Worm (Caenorhabditis elegans): ENCODE results near the gene ccch-3.
A peak's percentile ranks its signal among the peaks of the same experiment; 100 is the strongest.

The ccch-3 gene

ce11 chrV:12635218-12635617 lies 24.3 kb downstream of the ccch-3 start (continued):
- no peak for TF ChIP-seq nhr-77 (tag; optimal IDR thresholded peaks at IDR 0.05)
- no peak for TF ChIP-seq lin-39 (tag; optimal IDR thresholded peaks at IDR 0.05)
- peak; percentile 58 for TF ChIP-seq lin-13 (GFP tag; optimal IDR thresholded peaks at IDR 0.05)
- no peak for TF ChIP-seq efl-3 (GFP tag; optimal IDR thresholded peaks at IDR 0.05)
- no peak for TF ChIP-seq sup-37 (GFP tag; optimal IDR thresholded peaks at IDR 0.05)
- peak; percentile 31 to 51 (median 49) for TF ChIP-seq dpl-1 (GFP tag; optimal IDR thresholded peaks at IDR 0.05)
- no peak for TF ChIP-seq unc-86 (tag; optimal IDR thresholded peaks at IDR 0.05)
- peak; percentile 7 to 84 for TF ChIP-seq lin-35 (GFP tag; optimal IDR thresholded peaks at IDR 0.05)
- TF ChIP-seq mdl-1 (tag; optimal IDR thresholded peaks at IDR 0.05) = peak in 1 of 2 experiments; percentile 91
- peak; percentile 70 for TF ChIP-seq blmp-1 (tag; optimal IDR thresholded peaks at IDR 0.05)
- TF ChIP-seq ama-1 (optimal IDR thresholded peaks at IDR 0.05) = no peak
- TF ChIP-seq aly-2 (tag; optimal IDR thresholded peaks at IDR 0.05) = no peak
- no peak for TF ChIP-seq nhr-12 (tag; optimal IDR thresholded peaks at IDR 0.05)
- no peak for TF ChIP-seq ceh-88 (GFP tag; IDR thresholded peaks at IDR 0.05)
- no peak for TF ChIP-seq F16B12.6 (tag; optimal IDR thresholded peaks at IDR 0.05)
- TF ChIP-seq elt-3 (tag; optimal IDR thresholded peaks at IDR 0.05) = peak in 2 of 6 experiments; percentile 93 to 99
- TF ChIP-seq nhr-90 (tag; optimal IDR thresholded peaks at IDR 0.05; ENCODE audit: poor library complexity) = peak; percentile 91
- TF ChIP-seq unc-130 (tag; optimal IDR thresholded peaks at IDR 0.05) = peak; percentile 88
- no peak for TF ChIP-seq C04F5.9 (tag; optimal IDR thresholded peaks at IDR 0.05)
- TF ChIP-seq ceh-8 (GFP tag; optimal IDR thresholded peaks at IDR 0.05) = no peak
- TF ChIP-seq pag-3 (tag; optimal IDR thresholded peaks at IDR 0.05; ENCODE audit: borderline replicate concordance, insufficient read depth) = no peak
- peak; percentile 91 for TF ChIP-seq nhr-71 (tag; optimal IDR thresholded peaks at IDR 0.05)
- TF ChIP-seq nhr-20 (tag; optimal IDR thresholded peaks at IDR 0.05) = peak; percentile 96
- TF ChIP-seq mep-1 (tag; optimal IDR thresholded peaks at IDR 0.05) = peak; percentile 81

- TF ChIP-seq zip-4 (GFP tag; optimal IDR thresholded peaks at IDR 0.05) = no peak
- TF ChIP-seq nhr-12 (tag; optimal IDR thresholded peaks at IDR 0.05) = no peak
- TF ChIP-seq efl-1 (optimal IDR thresholded peaks at IDR 0.05) = no peak
- peak in 1 of 2 experiments; percentile 80 for TF ChIP-seq efl-1 (GFP tag; optimal IDR thresholded peaks at IDR 0.05 in 1 of 2)
- no peak for TF ChIP-seq hlh-4 (tag; optimal IDR thresholded peaks at IDR 0.05)
- TF ChIP-seq snpc-4 (tag; optimal IDR thresholded peaks at IDR 0.05) = no peak
- peak; percentile 49 for TF ChIP-seq nhr-19 (GFP tag; conservative IDR thresholded peaks at IDR 0.05)
- TF ChIP-seq xbp-1 (tag; optimal IDR thresholded peaks at IDR 0.05) = no peak
- TF ChIP-seq rnt-1 (tag; optimal IDR thresholded peaks at IDR 0.05) = peak; percentile 20
- TF ChIP-seq nhr-11 (tag; optimal IDR thresholded peaks at IDR 0.05) = no peak
- no peak for TF ChIP-seq lin-13 (GFP tag; optimal IDR thresholded peaks at IDR 0.05)
- no peak for TF ChIP-seq dpl-1 (GFP tag; optimal IDR thresholded peaks at IDR 0.05)
- no peak for TF ChIP-seq sptf-1 (tag; optimal IDR thresholded peaks at IDR 0.05)
- no peak for TF ChIP-seq zag-1 (tag; optimal IDR thresholded peaks at IDR 0.05)
- TF ChIP-seq ama-1 (optimal IDR thresholded peaks at IDR 0.05) = no peak
- no peak for TF ChIP-seq C16A3.4 (tag; optimal IDR thresholded peaks at IDR 0.05)
Observed at ce11 chrV:12634746-12635145, 24.7 kb downstream of the ccch-3 start.

- TF ChIP-seq lin-35 (GFP tag; optimal IDR thresholded peaks at IDR 0.05) = peak in 1 of 2 experiments; percentile 22
- no peak for TF ChIP-seq nhr-237 (tag; optimal IDR thresholded peaks at IDR 0.05)
- no peak for TF ChIP-seq ceh-63 (GFP tag; optimal IDR thresholded peaks at IDR 0.05)
- TF ChIP-seq pqm-1 (tag; optimal IDR thresholded peaks at IDR 0.05) = no peak
- TF ChIP-seq jun-1 (tag; optimal IDR thresholded peaks at IDR 0.05) = no peak
- TF ChIP-seq efl-1 (optimal IDR thresholded peaks at IDR 0.05) = no peak
- TF ChIP-seq efl-1 (GFP tag; optimal IDR thresholded peaks at IDR 0.05 in 1 of 2) = no peak
- TF ChIP-seq elt-2 (tag; optimal IDR thresholded peaks at IDR 0.05) = peak; percentile 85
Observed at ce11 chrV:12634050-12634449, 25.4 kb downstream of the ccch-3 start.
